Fruit fly (Drosophila melanogaster) whole organism, embryonic: ENCODE results near the gene CG13670.

ENCODE experiments used
- Bgb ChIP-seq: fragments of 200-800 bp; sonication (Bioruptor generic); IDR thresholded peaks from 2 replicates; pipeline ENCODE4 v1.3.6; 2022; ENCODE audit warnings: missing biosample characterization, missing genetic modification characterization; ENCODE audit not compliant: partially characterized antibody
- CG10267 ChIP-seq: fragments of 200-800 bp; sonication (Bioruptor generic); optimal IDR thresholded peaks from 2 replicates; lab custom pipeline; 2018; ENCODE audit warnings: missing biosample characterization, mild to moderate bottlenecking, missing genetic modification characterization, moderate library complexity
- CG11696 ChIP-seq: fragments of 200-800 bp; sonication (Bioruptor generic); IDR thresholded peaks from 2 replicates; pipeline ENCODE4 v1.3.6; 2022; ENCODE audit warnings: missing biosample characterization, missing genetic modification characterization
- CG12391 ChIP-seq: fragments of 200-800 bp; sonication (Bioruptor generic); optimal IDR thresholded peaks from 3 replicates; lab custom pipeline; 2018; ENCODE audit warnings: missing biosample characterization, mild to moderate bottlenecking, missing genetic modification characterization, moderate library complexity
- CG12659 ChIP-seq: fragments of 200-800 bp; sonication (Bioruptor generic); optimal IDR thresholded peaks from 3 replicates; lab custom pipeline; 2017; ENCODE audit warnings: mild to moderate bottlenecking, missing biosample characterization, missing genetic modification reagents, missing genetic modification characterization
- CG13296 ChIP-seq: fragments of 200-800 bp; sonication (Bioruptor generic); optimal IDR thresholded peaks from 3 replicates; lab custom pipeline; 2018; ENCODE audit warnings: missing biosample characterization, mild to moderate bottlenecking, missing genetic modification characterization
- CG14441 ChIP-seq: fragments of 200-800 bp; sonication (Bioruptor generic); IDR thresholded peaks from 2 replicates; pipeline ENCODE4 v1.3.6; 2022; ENCODE audit warnings: missing biosample characterization, missing genetic modification characterization
- CG14710 ChIP-seq: fragments of 200-800 bp; sonication (Bioruptor generic); optimal IDR thresholded peaks from 3 replicates; lab custom pipeline; 2019; ENCODE audit warnings: missing biosample characterization, mild to moderate bottlenecking, missing genetic modification characterization, moderate library complexity
- CG15514 ChIP-seq: fragments of 200-800 bp; sonication (Bioruptor generic); optimal IDR thresholded peaks from 3 replicates; lab custom pipeline; 2017; ENCODE audit warnings: missing biosample characterization, missing genetic modification characterization, mild to moderate bottlenecking, moderate library complexity, missing genetic modification reagents
- CG16815 ChIP-seq: fragments of 200-800 bp; sonication (Bioruptor generic); optimal IDR thresholded peaks from 3 replicates; lab custom pipeline; 2017; ENCODE audit warnings: missing biosample characterization, mild to moderate bottlenecking, missing genetic modification characterization
- CG17186 ChIP-seq: fragments of 200-800 bp; sonication (Bioruptor generic); optimal IDR thresholded peaks from 3 replicates; lab custom pipeline; 2017; ENCODE audit warnings: missing biosample characterization, missing genetic modification reagents, missing genetic modification characterization
- CG2712 ChIP-seq: fragments of 200-800 bp; optimal IDR thresholded peaks from 3 replicates; lab custom pipeline; 2019; ENCODE audit warnings: missing biosample characterization, mild to moderate bottlenecking, missing genetic modification characterization, moderate library complexity
- CG32532 ChIP-seq: fragments of 200-800 bp; sonication (Bioruptor generic); IDR thresholded peaks from 2 replicates; pipeline ENCODE4 v1.3.6; 2022; ENCODE audit warnings: missing biosample characterization, missing genetic modification characterization
- CG4617 ChIP-seq: fragments of 200-800 bp; sonication (Bioruptor generic); optimal IDR thresholded peaks from 3 replicates; lab custom pipeline; 2016; ENCODE audit warnings: missing biosample characterization, missing genetic modification characterization, borderline replicate concordance
- CG6791 ChIP-seq: fragments of 200-800 bp; sonication (Bioruptor generic); IDR thresholded peaks from 3 replicates; pipeline ENCODE4 v1.3.6; 2022; ENCODE audit warnings: missing biosample characterization, missing genetic modification characterization; ENCODE audit not compliant: partially characterized antibody
- CG8281 ChIP-seq: fragments of 200-800 bp; sonication (Bioruptor generic); optimal IDR thresholded peaks from 2 replicates; lab custom pipeline; 2018; ENCODE audit warnings: missing biosample characterization, mild to moderate bottlenecking, missing genetic modification characterization, moderate library complexity
- CG9215 ChIP-seq: fragments of 200-800 bp; sonication (Bioruptor generic); IDR thresholded peaks from 2 replicates; pipeline ENCODE4 v1.3.6; 2022; ENCODE audit warnings: missing biosample characterization, missing genetic modification characterization
- CG9437 ChIP-seq: fragments of 200-800 bp; sonication (Bioruptor generic); optimal IDR thresholded peaks from 2 replicates; lab custom pipeline; 2018; ENCODE audit warnings: missing biosample characterization, mild to moderate bottlenecking, missing genetic modification characterization
- CG9727 ChIP-seq: fragments of 200-800 bp; sonication (Bioruptor generic); optimal IDR thresholded peaks from 3 replicates; lab custom pipeline; 2017; ENCODE audit warnings: missing biosample characterization, mild to moderate bottlenecking, missing genetic modification characterization
- CG9876 ChIP-seq: fragments of 200-800 bp; sonication (Bioruptor generic); optimal IDR thresholded peaks from 2 replicates; lab custom pipeline; 2016; ENCODE audit warnings: missing biosample characterization, missing genetic modification characterization
- Doc3 ChIP-seq: fragments of 200-800 bp; sonication (Bioruptor generic); IDR thresholded peaks from 3 replicates; pipeline ENCODE4 v1.3.6; 2022; ENCODE audit warnings: missing biosample characterization, missing genetic modification characterization; ENCODE audit not compliant: partially characterized antibody
- E2f2 ChIP-seq: fragments of 200-800 bp; sonication (Bioruptor generic); IDR thresholded peaks from 2 replicates; pipeline ENCODE4 v1.3.6; 2022; ENCODE audit warnings: missing biosample characterization, missing genetic modification characterization
- HLH3B ChIP-seq: fragments of 200-800 bp; sonication (Bioruptor generic); IDR thresholded peaks from 2 replicates; pipeline ENCODE4 v1.3.6; 2022; ENCODE audit warnings: missing biosample characterization, missing genetic modification characterization
- Hr78 ChIP-seq, 2 experiments: fragments of 200-800 bp in 1 of 2; fragments of >200 bp in 1 of 2; sonication (Bioruptor generic) in 1 of 2; optimal IDR thresholded peaks; 2 replicates each; lab custom pipeline; 2017 to 2019; ENCODE audit warnings: missing biosample characterization in 2 of 2, missing genetic modification characterization in 2 of 2, mild to moderate bottlenecking in 1 of 2, moderate library complexity in 1 of 2
- MBD-R2 ChIP-seq: fragments of 200-800 bp; sonication (Bioruptor generic); IDR thresholded peaks from 2 replicates; pipeline ENCODE4 v1.3.6; 2022; ENCODE audit warnings: missing biosample characterization, missing genetic modification characterization
- Med ChIP-seq: fragments of 200-800 bp; sonication (Bioruptor generic); peaks from one replicate; lab custom pipeline; 2016; ENCODE audit warnings: missing biosample characterization, missing genetic modification characterization, mild to moderate bottlenecking, inconsistent platforms, moderate library complexity
- Meics ChIP-seq: fragments of 200-800 bp; sonication (Bioruptor generic); optimal IDR thresholded peaks from 2 replicates; lab custom pipeline; 2017; ENCODE audit warnings: missing biosample characterization, mild to moderate bottlenecking, missing genetic modification characterization
- Mes4 ChIP-seq: fragments of 200-800 bp; sonication (Bioruptor generic); optimal IDR thresholded peaks from 2 replicates; lab custom pipeline; 2016; ENCODE audit warnings: missing biosample characterization, missing genetic modification characterization
- Nf-YC ChIP-seq: fragments of 200-800 bp; optimal IDR thresholded peaks from 3 replicates; lab custom pipeline; 2019; ENCODE audit warnings: missing biosample characterization, mild to moderate bottlenecking, missing genetic modification characterization, moderate library complexity
- Opbp ChIP-seq: fragments of 200-800 bp; sonication (Bioruptor generic); IDR thresholded peaks from 3 replicates; pipeline ENCODE4 v1.3.6; 2022; ENCODE audit warnings: missing biosample characterization, missing genetic modification characterization; ENCODE audit not compliant: partially characterized antibody
- Vsx1 ChIP-seq: fragments of 200-800 bp; sonication (Bioruptor generic); optimal IDR thresholded peaks from 2 replicates; lab custom pipeline; 2017; ENCODE audit warnings: missing biosample characterization, mild to moderate bottlenecking, missing genetic modification characterization, missing genetic modification reagents
- YL-1 ChIP-seq: fragments of 200-800 bp; sonication (Bioruptor generic); optimal IDR thresholded peaks from 3 replicates; lab custom pipeline; 2017; ENCODE audit warnings: missing biosample characterization, mild to moderate bottlenecking, missing genetic modification characterization
- corto ChIP-seq: fragments of 200-800 bp; sonication (Bioruptor generic); optimal IDR thresholded peaks from 2 replicates; lab custom pipeline; 2016; ENCODE audit warnings: missing biosample characterization, mild to moderate bottlenecking, missing genetic modification characterization, moderate library complexity
- dmrt11E ChIP-seq: fragments of 200-800 bp; sonication (Bioruptor generic); optimal IDR thresholded peaks from 3 replicates; lab custom pipeline; 2018; ENCODE audit warnings: missing biosample characterization, mild to moderate bottlenecking, missing genetic modification characterization, moderate library complexity
- gcm2 ChIP-seq: fragments of 200-800 bp; sonication (Bioruptor generic); optimal IDR thresholded peaks from 2 replicates; lab custom pipeline; 2016; ENCODE audit warnings: missing biosample characterization, missing genetic modification characterization
- gem ChIP-seq: fragments of 200-800 bp; sonication (Bioruptor generic); optimal IDR thresholded peaks from 2 replicates; lab custom pipeline; 2019; ENCODE audit warnings: missing biosample characterization, mild to moderate bottlenecking, missing genetic modification characterization, moderate library complexity
- gsb-n ChIP-seq: fragments of 200-800 bp; sonication (Bioruptor generic); optimal IDR thresholded peaks from 3 replicates; lab custom pipeline; 2018; ENCODE audit warnings: missing biosample characterization, mild to moderate bottlenecking, missing genetic modification characterization
- hb ChIP-seq: fragments of 200-800 bp; sonication (Bioruptor generic); IDR thresholded peaks from 3 replicates; pipeline ENCODE4 v1.3.6; 2022; ENCODE audit warnings: missing biosample characterization, missing genetic modification characterization; ENCODE audit not compliant: partially characterized antibody
- jing ChIP-seq: fragments of 200-800 bp; sonication (Bioruptor generic); optimal IDR thresholded peaks from 2 replicates; lab custom pipeline; 2018; ENCODE audit warnings: missing biosample characterization, mild to moderate bottlenecking, missing genetic modification characterization
- knrl ChIP-seq: fragments of 200-800 bp; sonication (Bioruptor generic); IDR thresholded peaks from 3 replicates; pipeline ENCODE4 v1.3.6; 2022; ENCODE audit warnings: missing biosample characterization, missing genetic modification characterization; ENCODE audit not compliant: partially characterized antibody
- lov ChIP-seq, 2 experiments: fragments of 200-800 bp in 1 of 2; fragments of >200 bp in 1 of 2; sonication (Bioruptor generic) in 1 of 2; IDR thresholded peaks in 1 of 2; optimal IDR thresholded peaks in 1 of 2; 2 replicates in 1 of 2; 3 replicates in 1 of 2; pipeline versions ENCODE4 v1.3.6 to Lab custom; 2017 to 2022; ENCODE audit warnings: missing biosample characterization in 1 of 2, missing genetic modification characterization in 1 of 2
- pzg ChIP-seq: fragments of 200-800 bp; sonication (Bioruptor generic); optimal IDR thresholded peaks from 3 replicates; lab custom pipeline; 2018; ENCODE audit warnings: missing biosample characterization, mild to moderate bottlenecking, missing genetic modification characterization, moderate library complexity
- ro ChIP-seq: fragments of 200-800 bp; sonication (Bioruptor generic); IDR thresholded peaks from 2 replicates; pipeline ENCODE4 v1.3.6; 2022; ENCODE audit warnings: missing biosample characterization, missing genetic modification characterization
- run ChIP-seq: fragments of 200-800 bp; sonication (Bioruptor generic); optimal IDR thresholded peaks from 3 replicates; lab custom pipeline; 2018; ENCODE audit warnings: missing biosample characterization, mild to moderate bottlenecking, missing genetic modification characterization
- sna ChIP-seq: fragments of 200-800 bp; sonication (Bioruptor generic); IDR thresholded peaks from 2 replicates; pipeline ENCODE4 v1.3.6; 2022; ENCODE audit warnings: missing biosample characterization, missing genetic modification characterization; ENCODE audit not compliant: partially characterized antibody
- tll ChIP-seq, 2 experiments: fragments of 200-800 bp in 1 of 2; fragments of >200 bp in 1 of 2; sonication (Bioruptor generic) in 1 of 2; optimal IDR thresholded peaks; 2 replicates each; lab custom pipeline; 2017 to 2019; ENCODE audit warnings: missing biosample characterization in 2 of 2, missing genetic modification characterization in 2 of 2, mild to moderate bottlenecking in 1 of 2, moderate library complexity in 1 of 2
- toy ChIP-seq: fragments of 200-800 bp; sonication (Bioruptor generic); IDR thresholded peaks from 2 replicates; pipeline ENCODE4 v1.3.6; 2022; ENCODE audit warnings: missing biosample characterization, missing genetic modification characterization
- zen ChIP-seq: fragments of 200-800 bp; sonication (Bioruptor generic); optimal IDR thresholded peaks from 3 replicates; lab custom pipeline; 2018; ENCODE audit warnings: missing biosample characterization, mild to moderate bottlenecking, missing genetic modification characterization, moderate library complexity

Gene CG13670

DNA sequence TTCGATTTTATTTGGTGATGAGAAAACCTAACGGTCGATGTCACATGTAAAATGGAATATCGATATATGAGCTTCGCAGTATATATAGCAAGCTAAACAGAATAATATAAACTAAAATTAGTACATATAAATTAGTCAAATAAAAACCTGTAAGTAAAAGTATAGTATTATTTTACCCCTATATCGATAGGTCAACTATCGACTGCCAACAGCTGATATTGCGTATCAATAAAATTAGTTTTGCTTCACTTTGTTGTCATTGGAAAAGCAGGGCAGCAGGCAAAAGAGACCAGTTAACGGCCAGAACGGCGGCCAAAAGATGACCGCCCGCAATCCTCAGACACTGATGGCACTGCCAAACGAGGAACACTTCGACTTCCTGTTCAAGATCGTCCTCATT lies 23.6 kb upstream of the CG13670 start, which contains the start of gene Rab19 (continued):
- TF ChIP-seq Mes4 (no peak), YL-1 (peak; percentile 1), CG12391 (tag; lab: Kevin White, UChicago) (peak; percentile 3), CG17186 (no peak), tll (GFP tag; optimal IDR thresholded peaks at IDR 0.05; lab: Kevin White, UChicago) (peak in 1 of 2 experiments; percentile 18), toy (GFP tag; lab: Robert Waterston, UW) (no peak), Hr78 (GFP tag; optimal IDR thresholded peaks at IDR 0.05; lab: Kevin White, UChicago) (peak in 1 of 2 experiments; percentile 100), CG9876 (no peak), Nf-YC (tag; lab: Kevin White, UChicago) (no peak), CG15514 (GFP tag; lab: Kevin White, UChicago) (no peak), MBD-R2 (peak; percentile 59; the same call in 1 of the 2 replicates), Vsx1 (GFP tag; lab: Kevin White, UChicago) (peak; percentile 12), gcm2 (GFP tag; lab: Kevin White, UChicago) (no peak), run (tag; lab: Kevin White, UChicago) (no peak), E2f2 (GFP tag; lab: Robert Waterston, UW) (peak; percentile 48; the same call in 1 of the 2 replicates), CG9215 (GFP tag; lab: Robert Waterston, UW) (no peak), CG13296 (no peak), CG11696 (GFP tag; lab: Robert Waterston, UW) (no peak), Med (GFP tag; lab: Kevin White, UChicago) (peak; percentile 69), CG9727 (GFP tag; lab: Kevin White, UChicago) (no peak), jing (GFP tag; lab: Kevin White, UChicago) (no peak), CG9437 (GFP tag; lab: Kevin White, UChicago) (no peak), pzg (GFP tag; lab: Kevin White, UChicago) (peak; percentile 53), HLH3B (GFP tag; lab: Robert Waterston, UW) (no peak), CG2712 (tag; lab: Kevin White, UChicago) (peak; percentile 20), hb (peak; percentile 83), CG8281 (tag; lab: Kevin White, UChicago) (no peak), Meics (GFP tag; lab: Kevin White, UChicago) (no peak), dmrt11E (no peak), gsb-n (tag; lab: Kevin White, UChicago) (peak; percentile 77), sna (peak; percentile 97), corto (GFP tag; lab: Kevin White, UChicago) (no peak), Doc3 (peak; percentile 98), CG16815 (GFP tag; lab: Kevin White, UChicago) (no peak), Opbp (GFP tag; lab: Robert Waterston, UW) (peak; percentile 72; the same call in 2 of the 3 replicates), gem (tag; lab: Kevin White, UChicago) (no peak), CG6791 (GFP tag; lab: Robert Waterston, UW) (peak; percentile 79), CG10267 (tag; lab: Kevin White, UChicago) (peak; percentile 74), CG14441 (GFP tag; lab: Robert Waterston, UW) (no peak), lov (optimal IDR thresholded peaks at IDR 0.05; lab: Kevin White, UChicago) (no peak), lov (GFP tag; IDR thresholded peaks at IDR 0.05; lab: Robert Waterston, UW) (no peak), CG12659 (GFP tag; lab: Kevin White, UChicago) (peak; percentile 9), ro (no peak), Bgb (GFP tag; lab: Robert Waterston, UW) (peak; percentile 81), zen (tag; lab: Kevin White, UChicago) (peak; percentile 16), CG14710 (tag; lab: Kevin White, UChicago) (peak; percentile 93), knrl (GFP tag; lab: Robert Waterston, UW) (peak; percentile 87), CG4617 (GFP tag; lab: Kevin White, UChicago) (peak; percentile 15), CG32532 (no peak)
